Fruit fly (Drosophila melanogaster): ENCODE data around the gene InR.

The InR gene

dm6 chr3R:21627752-21628151 lies 8.6 kb upstream of the InR start:
- no peak for TF ChIP-seq gl (tag; optimal IDR thresholded peaks at IDR 0.05)
- TF ChIP-seq CG15710 (tag; optimal IDR thresholded peaks at IDR 0.05), result peak; percentile 42
- peak; percentile 60 for TF ChIP-seq CG8159 (tag; optimal IDR thresholded peaks at IDR 0.05)
- TF ChIP-seq CG4496 (GFP tag; IDR thresholded peaks at IDR 0.05), result peak; percentile 79
- peak; percentile 73 for TF ChIP-seq Pif1A (GFP tag; optimal IDR thresholded peaks at IDR 0.05)
- TF ChIP-seq CG8301 (tag; optimal IDR thresholded peaks at IDR 0.05), result peak; percentile 82
- no peak for TF ChIP-seq CG13204 (GFP tag; optimal IDR thresholded peaks at IDR 0.05)
- TF ChIP-seq CG34367 (tag; optimal IDR thresholded peaks at IDR 0.05), result peak; percentile 51
- peak; percentile 70 for TF ChIP-seq CG17806 (tag; optimal IDR thresholded peaks at IDR 0.05)
- peak; percentile 53; the same call in 1 of the 2 replicates for TF ChIP-seq rn (GFP tag; IDR thresholded peaks at IDR 0.05)
- TF ChIP-seq EcR (GFP tag; optimal IDR thresholded peaks at IDR 0.05), result no peak
- TF ChIP-seq CG12605 (GFP tag; IDR thresholded peaks at IDR 0.05), result peak; percentile 77
- TF ChIP-seq CG9948 (tag; optimal IDR thresholded peaks at IDR 0.05), result peak; percentile 66
- TF ChIP-seq Snoo (tag; optimal IDR thresholded peaks at IDR 0.05), result peak; percentile 61
- TF ChIP-seq Pif1B (GFP tag; optimal IDR thresholded peaks at IDR 0.05), result peak; percentile 46
- TF ChIP-seq CG10348 (GFP tag; IDR thresholded peaks at IDR 0.05), result 0 out of 2 replicates have a peak, but pooled peaks have one; percentile 36
- TF ChIP-seq CG32121 (GFP tag; IDR thresholded peaks at IDR 0.05), result peak; percentile 78
- TF ChIP-seq fd96Ca (GFP tag; IDR thresholded peaks at IDR 0.05), result peak; percentile 69; the same call in 2 of the 3 replicates
- peak; percentile 75 for TF ChIP-seq Ets98B (GFP tag; IDR thresholded peaks at IDR 0.05)
- peak; percentile 86 for TF ChIP-seq CG14655 (GFP tag; optimal IDR thresholded peaks at IDR 0.05)
- TF ChIP-seq D1 (tag; optimal IDR thresholded peaks at IDR 0.05), result peak; percentile 45

dm6 chr3R:21626103-21626897 lies 7.2 kb upstream of the InR start:
- 0 out of 3 replicates have a peak, but pooled peaks have one; percentile 5 for TF ChIP-seq CG4496 (GFP tag; IDR thresholded peaks at IDR 0.05)
- TF ChIP-seq CG34367 (tag; optimal IDR thresholded peaks at IDR 0.05), result no peak
- TF ChIP-seq CG15710 (tag; optimal IDR thresholded peaks at IDR 0.05), result peak; percentile 5
- TF ChIP-seq CG8301 (tag; optimal IDR thresholded peaks at IDR 0.05), result no peak
- TF ChIP-seq CG13204 (GFP tag; optimal IDR thresholded peaks at IDR 0.05), result peak; percentile 29
- TF ChIP-seq Snoo (tag; optimal IDR thresholded peaks at IDR 0.05), result peak; percentile 3
- no peak; the same call in 1 of the 2 replicates for TF ChIP-seq CG32121 (GFP tag; IDR thresholded peaks at IDR 0.05)
- no peak for TF ChIP-seq CG10348 (GFP tag; IDR thresholded peaks at IDR 0.05)
- TF ChIP-seq CG9948 (tag; optimal IDR thresholded peaks at IDR 0.05), result no peak
- TF ChIP-seq CG12605 (GFP tag; IDR thresholded peaks at IDR 0.05), result peak; percentile 67
- no peak for TF ChIP-seq Pif1A (GFP tag; optimal IDR thresholded peaks at IDR 0.05)
- no peak for TF ChIP-seq CG8159 (tag; optimal IDR thresholded peaks at IDR 0.05)
- no peak for TF ChIP-seq CG14655 (GFP tag; optimal IDR thresholded peaks at IDR 0.05)
- TF ChIP-seq fd96Ca (GFP tag; IDR thresholded peaks at IDR 0.05), result no peak; the same call in 2 of the 3 replicates
- TF ChIP-seq EcR (GFP tag; optimal IDR thresholded peaks at IDR 0.05), result peak; percentile 69
- TF ChIP-seq D1 (tag; optimal IDR thresholded peaks at IDR 0.05), result no peak
- TF ChIP-seq gl (tag; optimal IDR thresholded peaks at IDR 0.05), result peak; percentile 3
- no peak for TF ChIP-seq CG17806 (tag; optimal IDR thresholded peaks at IDR 0.05)
- peak; percentile 17; the same call in 1 of the 2 replicates for TF ChIP-seq Ets98B (GFP tag; IDR thresholded peaks at IDR 0.05)
- no peak for TF ChIP-seq Pif1B (GFP tag; optimal IDR thresholded peaks at IDR 0.05)
- TF ChIP-seq rn (GFP tag; IDR thresholded peaks at IDR 0.05), result no peak

dm6 chr3R:21624352-21624954 lies 5.3 kb upstream of the InR start:
- TF ChIP-seq CG15710 (tag; optimal IDR thresholded peaks at IDR 0.05) (no peak), EcR (GFP tag; optimal IDR thresholded peaks at IDR 0.05) (peak; percentile 50), CG32121 (GFP tag; IDR thresholded peaks at IDR 0.05) (no peak), CG4496 (GFP tag; IDR thresholded peaks at IDR 0.05) (no peak)

dm6 chr3R:21621448-21621847 lies 2.3 kb upstream of the InR start:
- TF ChIP-seq CG14655 (GFP tag; optimal IDR thresholded peaks at IDR 0.05) (no peak), EcR (GFP tag; optimal IDR thresholded peaks at IDR 0.05) (peak; percentile 29)

dm6 chr3R:21619745-21620144 lies 624 bp upstream of the InR start:
- TF ChIP-seq D1 (tag; optimal IDR thresholded peaks at IDR 0.05) (peak; percentile 44), CG12605 (GFP tag; IDR thresholded peaks at IDR 0.05) (no peak)

- TF ChIP-seq EcR (GFP tag; optimal IDR thresholded peaks at IDR 0.05) (peak; percentile 84), CG13204 (GFP tag; optimal IDR thresholded peaks at IDR 0.05) (peak; percentile 63), Pif1A (GFP tag; optimal IDR thresholded peaks at IDR 0.05) (peak; percentile 48), CG8159 (tag; optimal IDR thresholded peaks at IDR 0.05) (peak; percentile 35), CG34367 (tag; optimal IDR thresholded peaks at IDR 0.05) (peak; percentile 3), CG14655 (GFP tag; optimal IDR thresholded peaks at IDR 0.05) (peak; percentile 20), fd96Ca (GFP tag; IDR thresholded peaks at IDR 0.05) (no peak), CG12605 (GFP tag; IDR thresholded peaks at IDR 0.05) (no peak), CG10348 (GFP tag; IDR thresholded peaks at IDR 0.05) (no peak), CG17806 (tag; optimal IDR thresholded peaks at IDR 0.05) (no peak), Ets98B (GFP tag; IDR thresholded peaks at IDR 0.05) (no peak), CG15710 (tag; optimal IDR thresholded peaks at IDR 0.05) (peak; percentile 28), Pif1B (GFP tag; optimal IDR thresholded peaks at IDR 0.05) (peak; percentile 32), gl (tag; optimal IDR thresholded peaks at IDR 0.05) (peak; percentile 70), D1 (tag; optimal IDR thresholded peaks at IDR 0.05) (peak; percentile 40), CG8301 (tag; optimal IDR thresholded peaks at IDR 0.05) (peak; percentile 7)
Observed at dm6 chr3R:21618299-21619116, 613 bp downstream of the InR start.

Data from whole organism, pupa.